Fruit fly (Drosophila melanogaster) whole organism, adult: Measurements from ENCODE around the gene Or7a.

Experiments
- CG12768 ChIP-seq: fragments of 200-800 bp; sonication (Bioruptor generic); optimal IDR thresholded peaks from 2 replicates; lab custom pipeline; 2017; ENCODE audit warnings: missing biosample characterization, missing genetic modification characterization, mild to moderate bottlenecking, moderate library complexity, missing genetic modification reagents
- CG14711 ChIP-seq: fragments of 200-800 bp; sonication (Bioruptor generic); optimal IDR thresholded peaks from 2 replicates; lab custom pipeline; 2018; ENCODE audit warnings: missing biosample characterization, mild to moderate bottlenecking, missing genetic modification characterization, moderate library complexity
- CG1620 ChIP-seq: fragments of 200-800 bp; sonication (Bioruptor generic); optimal IDR thresholded peaks from 2 replicates; lab custom pipeline; 2016; ENCODE audit warnings: missing biosample characterization, missing genetic modification characterization
- CG33017 ChIP-seq: fragments of 200-800 bp; sonication (Bioruptor generic); optimal IDR thresholded peaks from 2 replicates; lab custom pipeline; 2018; ENCODE audit warnings: missing biosample characterization, mild to moderate bottlenecking, missing genetic modification characterization, moderate library complexity
- CG7045 ChIP-seq: fragments of 200-800 bp; sonication (Bioruptor generic); optimal IDR thresholded peaks from 2 replicates; lab custom pipeline; 2017; ENCODE audit warnings: missing biosample characterization, mild to moderate bottlenecking, missing genetic modification characterization
- Clk ChIP-seq: fragments of 200-800 bp; sonication (Bioruptor generic); optimal IDR thresholded peaks from 2 replicates; lab custom pipeline; 2017; ENCODE audit warnings: missing biosample characterization, missing genetic modification characterization
- Hr96 ChIP-seq: fragments of 200-800 bp; sonication (Bioruptor generic); optimal IDR thresholded peaks from 2 replicates; lab custom pipeline; 2016; ENCODE audit warnings: missing biosample characterization, missing genetic modification characterization
- Mnt ChIP-seq: fragments of 200-800 bp; sonication (Bioruptor generic); optimal IDR thresholded peaks from 2 replicates; lab custom pipeline; 2016; ENCODE audit warnings: missing biosample characterization, mild to moderate bottlenecking, missing genetic modification characterization
- bab1 ChIP-seq: fragments of 200-800 bp; sonication (Bioruptor generic); optimal IDR thresholded peaks from 3 replicates; lab custom pipeline; 2019; ENCODE audit warnings: missing biosample characterization, mild to moderate bottlenecking, missing genetic modification characterization, moderate library complexity
- kay ChIP-seq: fragments of 200-800 bp; sonication (Bioruptor generic); peaks from one replicate; lab custom pipeline; 2016; ENCODE audit warnings: missing biosample characterization, missing genetic modification characterization, borderline replicate concordance
- ovo ChIP-seq: fragments of 200-800 bp; sonication (Bioruptor generic); optimal IDR thresholded peaks from 2 replicates; lab custom pipeline; 2016; ENCODE audit warnings: missing biosample characterization, missing genetic modification characterization
- pad ChIP-seq: fragments of 200-800 bp; sonication (Bioruptor generic); optimal IDR thresholded peaks from 3 replicates; lab custom pipeline; 2017; ENCODE audit warnings: missing biosample characterization, missing genetic modification characterization, mild to moderate bottlenecking, moderate library complexity, missing genetic modification reagents
- toe ChIP-seq: fragments of 200-800 bp; sonication (Bioruptor generic); optimal IDR thresholded peaks from 2 replicates; lab custom pipeline; 2016; ENCODE audit warnings: missing biosample characterization, missing genetic modification characterization

dm6 chrX:8115717-8116311, 49.7 kb downstream of the Or7a start, which contains the start of gene Gclc:
- TF ChIP-seq kay (no peak), CG1620 (GFP tag; lab: Kevin White, UChicago) (no peak), CG12768 (GFP tag; lab: Kevin White, UChicago) (no peak), bab1 (GFP tag; lab: Kevin White, UChicago) (no peak), Mnt (GFP tag; lab: Kevin White, UChicago) (peak; percentile 96), CG14711 (no peak), CG33017 (tag; lab: Kevin White, UChicago) (no peak), ovo (GFP tag; lab: Kevin White, UChicago) (no peak), toe (GFP tag; lab: Kevin White, UChicago) (no peak), CG7045 (GFP tag; lab: Kevin White, UChicago) (no peak), Hr96 (GFP tag; lab: Kevin White, UChicago) (no peak), Clk (GFP tag; lab: Kevin White, UChicago) (no peak), pad (GFP tag; lab: Kevin White, UChicago) (no peak)
